Worm (Caenorhabditis elegans): ENCODE results near the gene msp-152.
"Not testable (repeated sequence)": the region's sequence is repeated elsewhere in the genome, so short reads cannot be mapped to it uniquely, and the experiment has no call there.

Gene msp-152

DNA sequence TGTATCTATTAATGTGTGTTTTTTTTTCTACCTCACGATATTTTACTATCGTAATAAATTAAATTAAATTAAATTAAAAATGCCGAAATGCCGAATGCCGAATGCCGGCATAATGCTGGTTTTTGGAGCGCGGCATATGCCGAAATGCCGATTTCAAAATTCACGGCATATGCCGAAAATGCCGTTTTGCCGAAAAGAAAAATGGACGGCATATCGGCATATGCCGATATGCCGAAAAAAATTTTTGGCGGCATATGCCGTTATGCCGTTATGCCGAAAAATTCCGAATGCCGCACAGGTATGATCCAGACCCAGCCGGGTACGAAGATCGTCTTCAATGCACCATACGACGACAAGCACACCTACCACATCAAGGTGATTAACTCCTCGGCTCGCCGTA is 34.3 kb upstream of the msp-152 start, which contains the start of gene msp-32:
TSS of gene msp-32 (plus strand) at position 301 of the 400 bp plus-strand sequence.
- TF ChIP-seq isw-1 (GFP tag; IDR thresholded peaks at IDR 0.05); tbx-2 (tag; optimal IDR thresholded peaks at IDR 0.05); egl-13 (tag; optimal IDR thresholded peaks at IDR 0.05): not testable (repeated sequence)

DNA sequence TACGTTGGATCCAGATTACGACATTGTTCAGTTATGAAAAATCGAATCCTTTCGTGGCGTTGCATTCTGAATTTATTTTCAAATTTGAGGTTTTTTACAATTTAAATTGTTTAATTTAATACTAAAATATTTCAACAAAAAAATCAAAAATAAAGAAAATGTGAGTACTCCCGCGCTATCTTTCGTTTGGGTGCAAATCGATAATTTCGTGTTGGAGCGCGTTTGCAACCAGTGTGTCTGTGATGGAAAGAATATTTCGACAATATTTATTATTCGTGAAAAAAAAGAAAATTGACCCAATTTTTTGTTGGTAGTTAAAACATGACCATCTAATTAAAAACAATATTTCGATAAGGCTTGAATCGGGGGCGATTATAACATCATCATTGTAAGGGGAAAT is 30.8 kb upstream of the msp-152 start, which contains the start of gene R05F9.9:
TSS of gene R05F9.9 (minus strand) at position 66 of the 400 bp plus-strand sequence.
- peak; percentile 37 for TF ChIP-seq blmp-1 (tag; optimal IDR thresholded peaks at IDR 0.05)
- no peak for TF ChIP-seq nhr-12 (tag; optimal IDR thresholded peaks at IDR 0.05)
- peak; percentile 25 for TF ChIP-seq lin-14 (GFP tag; optimal IDR thresholded peaks at IDR 0.05)
- TF ChIP-seq nhr-85 (tag): peak; percentile 63
- no peak for TF ChIP-seq unc-86 (tag; optimal IDR thresholded peaks at IDR 0.05)
- TF ChIP-seq ama-1 (optimal IDR thresholded peaks at IDR 0.05): peak; percentile 61
- no peak for TF ChIP-seq mdl-1 (tag; optimal IDR thresholded peaks at IDR 0.05)
- TF ChIP-seq ceh-8 (GFP tag; optimal IDR thresholded peaks at IDR 0.05): no peak
- TF ChIP-seq hlh-17 (GFP tag; optimal IDR thresholded peaks at IDR 0.05; ENCODE audit: borderline replicate concordance): no peak
- TF ChIP-seq mef-2 (tag; optimal IDR thresholded peaks at IDR 0.05): no peak
- TF ChIP-seq nhr-71 (tag; optimal IDR thresholded peaks at IDR 0.05): peak; percentile 52
- no peak for TF ChIP-seq dsc-1 (tag; optimal IDR thresholded peaks at IDR 0.05)
- TF ChIP-seq hpl-2 (GFP tag; optimal IDR thresholded peaks at IDR 0.05): no peak
- TF ChIP-seq tlp-1 (tag; optimal IDR thresholded peaks at IDR 0.05): no peak
- TF ChIP-seq mab-9 (GFP tag; IDR thresholded peaks at IDR 0.05): no peak
- TF ChIP-seq lir-3 (tag; optimal IDR thresholded peaks at IDR 0.05; ENCODE audit: poor library complexity): no peak
- peak; percentile 4 for TF ChIP-seq nhr-90 (tag; optimal IDR thresholded peaks at IDR 0.05; ENCODE audit: poor library complexity)
- no peak for TF ChIP-seq sox-4 (tag; optimal IDR thresholded peaks at IDR 0.05)
- no peak for TF ChIP-seq zip-4 (GFP tag; optimal IDR thresholded peaks at IDR 0.05)
- peak; percentile 48 for TF ChIP-seq snu-23 (GFP tag; optimal IDR thresholded peaks at IDR 0.05)
- TF ChIP-seq mep-1 (tag; optimal IDR thresholded peaks at IDR 0.05): peak; percentile 62
- TF ChIP-seq C04F5.9 (tag; optimal IDR thresholded peaks at IDR 0.05): no peak
- TF ChIP-seq nhr-76 (tag; optimal IDR thresholded peaks at IDR 0.05): no peak
- TF ChIP-seq nhr-20 (tag; optimal IDR thresholded peaks at IDR 0.05): peak; percentile 1
- TF ChIP-seq nhr-47 (tag; optimal IDR thresholded peaks at IDR 0.05): peak; percentile 3
- no peak for TF ChIP-seq unc-98 (GFP tag; IDR thresholded peaks at IDR 0.05)
- no peak for TF ChIP-seq pax-3 (tag; optimal IDR thresholded peaks at IDR 0.05)
- TF ChIP-seq ceh-88 (GFP tag; IDR thresholded peaks at IDR 0.05): no peak
- TF ChIP-seq fos-1 (tag; optimal IDR thresholded peaks at IDR 0.05): no peak
- no peak for TF ChIP-seq nhr-77 (tag; optimal IDR thresholded peaks at IDR 0.05)
- TF ChIP-seq ets-5 (GFP tag; IDR thresholded peaks at IDR 0.05): no peak
- no peak for TF ChIP-seq snpc-4 (tag; optimal IDR thresholded peaks at IDR 0.05)
- TF ChIP-seq elt-3 (tag; optimal IDR thresholded peaks at IDR 0.05): no peak
- peak; percentile 43 to 54 for TF ChIP-seq lsy-2 (tag; optimal IDR thresholded peaks at IDR 0.05)
- no peak for TF ChIP-seq aha-1 (tag; optimal IDR thresholded peaks at IDR 0.05)
- TF ChIP-seq fkh-4 (tag; optimal IDR thresholded peaks at IDR 0.05; ENCODE audit: borderline replicate concordance): no peak
- TF ChIP-seq elt-2 (tag; optimal IDR thresholded peaks at IDR 0.05): peak; percentile 71
- TF ChIP-seq dpl-1 (GFP tag; optimal IDR thresholded peaks at IDR 0.05): peak; percentile 24 to 73 (median 28)
- TF ChIP-seq skn-1 (tag; optimal IDR thresholded peaks at IDR 0.05): peak; percentile 35
- TF ChIP-seq xbp-1 (tag; optimal IDR thresholded peaks at IDR 0.05): peak; percentile 7
- TF ChIP-seq pag-3 (tag; optimal IDR thresholded peaks at IDR 0.05; ENCODE audit: borderline replicate concordance, insufficient read depth): no peak
- no peak for TF ChIP-seq grh-1 (GFP tag; IDR thresholded peaks at IDR 0.05)
- TF ChIP-seq lin-13 (GFP tag; optimal IDR thresholded peaks at IDR 0.05): no peak
- peak; percentile 24 for TF ChIP-seq aly-2 (tag; optimal IDR thresholded peaks at IDR 0.05)
- TF ChIP-seq zag-1 (tag; optimal IDR thresholded peaks at IDR 0.05): no peak
- TF ChIP-seq fkh-8 (tag; optimal IDR thresholded peaks at IDR 0.05): no peak
- TF ChIP-seq lin-35 (GFP tag; optimal IDR thresholded peaks at IDR 0.05): peak; percentile 33 to 67
- TF ChIP-seq egl-27 (tag; optimal IDR thresholded peaks at IDR 0.05): no peak
